Worm (Caenorhabditis elegans) whole organism, L4 larva: ENCODE measurements around the gene mcat-1.
A peak's percentile ranks its signal among the peaks of the same experiment; 100 is the strongest.

Experiments used
- F10B5.3 ChIP-seq: sonication (generic microtip); optimal IDR thresholded peaks from 2 replicates; lab custom pipeline; 2016; ENCODE audit warnings: mild to moderate bottlenecking, missing genetic modification characterization, missing compliant biosample characterization
- F26F4.8 ChIP-seq: fragments of 200-800 bp; sonication (Bioruptor generic); conservative IDR thresholded peaks from 2 replicates; pipeline ENCODE4 v1.3.6; 2022; ENCODE audit warnings: missing genetic modification characterization, missing compliant biosample characterization
- F37D6.2 ChIP-seq: sonication (generic microtip); optimal IDR thresholded peaks from 2 replicates; lab custom pipeline; 2016; ENCODE audit warnings: mild to moderate bottlenecking, missing genetic modification characterization, missing compliant biosample characterization
- F49E8.2 ChIP-seq: sonication (generic microtip); optimal IDR thresholded peaks from 2 replicates; lab custom pipeline; 2016; ENCODE audit warnings: missing compliant biosample characterization, mild to moderate bottlenecking, missing genetic modification characterization, borderline replicate concordance
- T20F7.1 ChIP-seq: fragments of 200-800 bp; sonication (Bioruptor generic); optimal IDR thresholded peaks from 2 replicates; lab custom pipeline; 2018; ENCODE audit warnings: mild to moderate bottlenecking, missing genetic modification characterization, missing compliant biosample characterization
- T26A8.4 ChIP-seq: fragments of 200-800 bp; sonication (Bioruptor generic); IDR thresholded peaks from 2 replicates; pipeline ENCODE4 v1.3.6; 2022; ENCODE audit warnings: missing genetic modification characterization, missing compliant biosample characterization
- Y48G9A.11 ChIP-seq: fragments of 200-800 bp; sonication (Bioruptor generic); IDR thresholded peaks from 2 replicates; pipeline ENCODE4 v1.3.6; 2022; ENCODE audit warnings: missing genetic modification reagents, missing genetic modification characterization, missing compliant biosample characterization
- Y5F2A.4 ChIP-seq: fragments of 200-800 bp; sonication (Bioruptor generic); optimal IDR thresholded peaks from 2 replicates; lab custom pipeline; 2018; ENCODE audit warnings: mild to moderate bottlenecking, missing genetic modification characterization, missing compliant biosample characterization
- Y75B8A.6 ChIP-seq: fragments of 200-800 bp; sonication (Bioruptor generic); IDR thresholded peaks from 2 replicates; pipeline ENCODE4 v1.3.6; 2022; ENCODE audit warnings: missing genetic modification reagents, missing genetic modification characterization, missing compliant biosample characterization
- ZK337.2 ChIP-seq: fragments of 200-800 bp; sonication (Bioruptor generic); IDR thresholded peaks from 2 replicates; pipeline ENCODE4 v1.3.6; 2022; ENCODE audit warnings: missing genetic modification reagents, missing genetic modification characterization, missing compliant biosample characterization
- aly-2 ChIP-seq: sonication (generic microtip); optimal IDR thresholded peaks from 2 replicates; lab custom pipeline; 2018; ENCODE audit warnings: missing biosample characterization, missing genetic modification characterization
- ama-1 ChIP-seq: fragments of 150-350 bp; optimal IDR thresholded peaks from 2 replicates; lab custom pipeline; 2014; ENCODE audit warnings: inconsistent platforms, mixed read lengths
- arid-1 ChIP-seq: fragments of 200-800 bp; sonication (Bioruptor generic); conservative IDR thresholded peaks from 2 replicates; pipeline ENCODE4 v1.3.6; 2022; ENCODE audit warnings: missing genetic modification reagents, missing genetic modification characterization, missing compliant biosample characterization
- ceh-44 ChIP-seq: fragments of 200-800 bp; sonication (Bioruptor generic); IDR thresholded peaks from 2 replicates; pipeline ENCODE4 v1.3.6; 2022; ENCODE audit warnings: missing genetic modification reagents, missing genetic modification characterization, missing compliant biosample characterization
- ces-1 ChIP-seq: fragments of 150-350 bp; sonication (generic microtip); optimal IDR thresholded peaks from 4 replicates; lab custom pipeline; 2014; ENCODE audit warnings: missing biosample characterization, missing genetic modification reagents, missing genetic modification characterization
- ctbp-1 ChIP-seq: fragments of 200-800 bp; sonication (Bioruptor generic); IDR thresholded peaks from 2 replicates; pipeline ENCODE4 v1.3.6; 2022; ENCODE audit warnings: missing genetic modification reagents, missing genetic modification characterization, missing compliant biosample characterization
- daf-12 ChIP-seq: fragments of 150-350 bp; optimal IDR thresholded peaks from 2 replicates; lab custom pipeline; 2014; ENCODE audit warnings: missing biosample characterization, missing genetic modification reagents, missing genetic modification characterization
- dmd-8 ChIP-seq: fragments of 200-800 bp; sonication (Bioruptor generic); IDR thresholded peaks from 2 replicates; pipeline ENCODE4 v1.3.6; 2022; ENCODE audit warnings: missing genetic modification characterization, missing compliant biosample characterization
- dpl-1 ChIP-seq: fragments of 150-350 bp; optimal IDR thresholded peaks from 2 replicates; lab custom pipeline; 2014; ENCODE audit warnings: missing biosample characterization, missing genetic modification reagents, missing genetic modification characterization
- hif-1 ChIP-seq, 2 experiments: sonication (generic microtip); optimal IDR thresholded peaks; 2 replicates each; lab custom pipeline; 2016 to 2017; ENCODE audit warnings: missing compliant biosample characterization in 2 of 2, missing genetic modification characterization in 2 of 2, missing genetic modification reagents in 2 of 2, missing genotype in 2 of 2, mild to moderate bottlenecking in 1 of 2
- hlh-30 ChIP-seq: sonication (generic microtip); optimal IDR thresholded peaks from 2 replicates; lab custom pipeline; 2017; ENCODE audit warnings: antibody characterized with exemption, mild to moderate bottlenecking, missing genetic modification characterization, missing compliant biosample characterization; ENCODE audit not compliant: insufficient read depth
- hmg-1.1 ChIP-seq: fragments of 200-800 bp; sonication (Bioruptor generic); IDR thresholded peaks from 2 replicates; pipeline ENCODE4 v1.3.6; 2022; ENCODE audit warnings: missing genetic modification reagents, missing genetic modification characterization, missing compliant biosample characterization
- jun-1 ChIP-seq: fragments of 150-350 bp; optimal IDR thresholded peaks from 2 replicates; lab custom pipeline; 2014; ENCODE audit warnings: missing biosample characterization, missing genetic modification reagents, missing genetic modification characterization
- lim-7 ChIP-seq: fragments of 200-800 bp; sonication (Bioruptor generic); IDR thresholded peaks from 2 replicates; pipeline ENCODE4 v1.3.6; 2022; ENCODE audit warnings: missing genetic modification characterization, missing compliant biosample characterization
- lin-1 ChIP-seq: fragments of 200-800 bp; sonication (Bioruptor generic); IDR thresholded peaks from 2 replicates; pipeline ENCODE4 v1.3.6; 2022; ENCODE audit warnings: missing genetic modification reagents, missing genetic modification characterization, missing compliant biosample characterization
- lin-15B ChIP-seq: fragments of 150-350 bp; sonication (generic microtip); optimal IDR thresholded peaks from 3 replicates; lab custom pipeline; 2014; ENCODE audit warnings: missing biosample characterization, missing genetic modification characterization
- lin-29 ChIP-seq: fragments of 200-800 bp; sonication (Bioruptor generic); IDR thresholded peaks from 2 replicates; pipeline ENCODE4 v1.3.6; 2022; ENCODE audit warnings: missing genetic modification reagents, missing genetic modification characterization, missing compliant biosample characterization
- lin-39 ChIP-seq: fragments of 150-350 bp; optimal IDR thresholded peaks from 2 replicates; lab custom pipeline; 2014; ENCODE audit warnings: missing biosample characterization, missing genetic modification reagents, missing genetic modification characterization
- lsy-2 ChIP-seq, 2 experiments: fragments of 150-350 bp in 1 of 2; sonication (generic microtip) in 1 of 2; optimal IDR thresholded peaks; 2 replicates each; lab custom pipeline; 2014 to 2017; ENCODE audit warnings: missing biosample characterization in 2 of 2, missing genetic modification characterization in 2 of 2
- madf-5 ChIP-seq, 2 experiments: fragments of 200-800 bp; sonication (Bioruptor generic); IDR thresholded peaks; 2 replicates each; pipeline ENCODE4 v1.3.6; 2022; ENCODE audit warnings: missing compliant biosample characterization in 2 of 2, missing genetic modification characterization in 2 of 2
- madf-9 ChIP-seq: fragments of 200-800 bp; sonication (Bioruptor generic); conservative IDR thresholded peaks from 2 replicates; pipeline ENCODE4 v1.3.6; 2022; ENCODE audit warnings: missing genetic modification reagents, missing genetic modification characterization, missing compliant biosample characterization
- mep-1 ChIP-seq: fragments of 150-350 bp; sonication (generic microtip); optimal IDR thresholded peaks from 3 replicates; lab custom pipeline; 2014; ENCODE audit warnings: missing biosample characterization, missing genetic modification characterization
- mes-2 ChIP-seq: sonication (generic microtip); optimal IDR thresholded peaks from 2 replicates; lab custom pipeline; 2016; ENCODE audit warnings: missing genotype, mild to moderate bottlenecking, missing genetic modification characterization, missing compliant biosample characterization; ENCODE audit not compliant: poor library complexity, severe bottlenecking
- mxl-2 ChIP-seq: fragments of 200-800 bp; sonication (Bioruptor generic); conservative IDR thresholded peaks from 2 replicates; pipeline ENCODE4 v1.3.6; 2022; ENCODE audit warnings: missing genetic modification reagents, missing genetic modification characterization, missing compliant biosample characterization
- nhr-41 ChIP-seq: fragments of 200-800 bp; sonication (Bioruptor generic); IDR thresholded peaks from 2 replicates; pipeline ENCODE4 v1.3.6; 2022; ENCODE audit warnings: missing genetic modification reagents, missing genetic modification characterization, missing compliant biosample characterization
- nhr-42 ChIP-seq: fragments of 200-800 bp; sonication (Bioruptor generic); IDR thresholded peaks from 2 replicates; pipeline ENCODE4 v1.3.6; 2022; ENCODE audit warnings: missing genetic modification characterization, missing compliant biosample characterization
- nhr-6 ChIP-seq: fragments of 150-350 bp; optimal IDR thresholded peaks from 2 replicates; lab custom pipeline; 2014; ENCODE audit warnings: missing biosample characterization, missing genetic modification characterization
- nhr-76 ChIP-seq: fragments of 150-350 bp; optimal IDR thresholded peaks from 2 replicates; lab custom pipeline; 2014; ENCODE audit warnings: missing biosample characterization, missing genetic modification characterization
- pha-4 ChIP-seq, 2 experiments: fragments of 150-350 bp in 1 of 2; fragments of 200-800 bp in 1 of 2; sonication (Bioruptor generic) in 1 of 2; IDR thresholded peaks in 1 of 2; optimal IDR thresholded peaks in 1 of 2; 2 replicates each; pipeline versions ENCODE4 v1.3.6 to Lab custom; 2014 to 2022; ENCODE audit warnings: missing genetic modification characterization in 2 of 2, missing genetic modification reagents in 2 of 2, missing biosample characterization in 1 of 2, missing compliant biosample characterization in 1 of 2
- php-3 ChIP-seq: fragments of 200-800 bp; sonication (Bioruptor generic); IDR thresholded peaks from 2 replicates; pipeline ENCODE4 v1.3.6; 2022; ENCODE audit warnings: missing genetic modification reagents, missing genetic modification characterization, missing compliant biosample characterization
- saeg-2 ChIP-seq: fragments of 200-800 bp; sonication (Bioruptor generic); IDR thresholded peaks from 2 replicates; pipeline ENCODE4 v1.3.6; 2022; ENCODE audit warnings: missing genetic modification reagents, missing genetic modification characterization, missing compliant biosample characterization
- sdz-12 ChIP-seq: fragments of 200-800 bp; sonication (Bioruptor generic); optimal IDR thresholded peaks from 2 replicates; lab custom pipeline; 2018; ENCODE audit warnings: mild to moderate bottlenecking, missing genetic modification characterization, missing compliant biosample characterization
- tra-1 ChIP-seq: fragments of 200-800 bp; sonication (Bioruptor generic); IDR thresholded peaks from 2 replicates; pipeline ENCODE4 v1.3.6; 2022; ENCODE audit warnings: missing genetic modification reagents, missing genetic modification characterization, missing compliant biosample characterization
- unc-39 ChIP-seq: sonication (generic microtip); optimal IDR thresholded peaks from 2 replicates; lab custom pipeline; 2017; ENCODE audit warnings: missing biosample characterization, missing genetic modification characterization
- vab-7 ChIP-seq: fragments of 200-800 bp; sonication (Bioruptor generic); IDR thresholded peaks from 2 replicates; pipeline ENCODE4 v1.3.6; 2022; ENCODE audit warnings: missing genetic modification reagents, missing genetic modification characterization, missing compliant biosample characterization
- zip-2 ChIP-seq: fragments of 150-350 bp; optimal IDR thresholded peaks from 2 replicates; lab custom pipeline; 2014; ENCODE audit warnings: missing biosample characterization, missing genetic modification characterization

The mcat-1 gene

DNA sequence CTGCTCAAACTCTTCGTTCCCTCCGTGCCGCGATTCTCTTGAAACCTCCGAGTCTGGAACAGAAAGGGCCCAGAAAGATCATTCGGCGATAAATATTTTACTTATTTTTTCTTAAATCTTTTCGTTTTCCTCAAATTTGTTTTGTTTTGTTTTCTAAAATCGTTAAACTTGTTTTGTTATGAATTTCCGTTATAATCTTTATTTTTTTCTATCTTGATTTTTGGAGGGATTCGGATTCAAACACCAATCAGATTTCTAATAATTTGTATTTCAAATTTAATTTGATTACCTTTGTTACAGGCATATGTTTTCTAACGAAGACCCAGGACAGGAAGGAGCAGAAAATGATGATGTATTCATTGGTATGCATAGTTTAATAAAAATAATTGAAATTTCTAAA, 44.0 kb downstream of the mcat-1 start, which contains the start of gene C23H3.5:
C23H3.5 (plus strand) TSS at position 301 of the 400 bp plus-strand sequence.
- no peak for TF ChIP-seq Y5F2A.4 (GFP tag; lab: Kevin White, UChicago)
- no peak for TF ChIP-seq lin-15B (tag; lab: Kevin White, UChicago)
- TF ChIP-seq nhr-76, result no peak
- TF ChIP-seq lin-1 (GFP tag; lab: Robert Waterston, UW), result no peak
- no peak for TF ChIP-seq hmg-1.1 (GFP tag; lab: Robert Waterston, UW)
- no peak for TF ChIP-seq lin-29
- TF ChIP-seq mxl-2 (GFP tag; lab: Robert Waterston, UW), result no peak
- no peak for TF ChIP-seq madf-5 (GFP tag; IDR thresholded peaks at IDR 0.05; lab: Robert Waterston, UW)
- TF ChIP-seq madf-9 (GFP tag; lab: Robert Waterston, UW), result no peak
- no peak for TF ChIP-seq nhr-41
- no peak for TF ChIP-seq saeg-2 (GFP tag; lab: Robert Waterston, UW)
- TF ChIP-seq vab-7, result no peak
- TF ChIP-seq arid-1 (GFP tag; lab: Robert Waterston, UW), result no peak
- TF ChIP-seq php-3 (GFP tag; lab: Robert Waterston, UW), result no peak
- no peak for TF ChIP-seq Y48G9A.11 (GFP tag; lab: Robert Waterston, UW)
- TF ChIP-seq mep-1, result no peak
- TF ChIP-seq hif-1 (tag; optimal IDR thresholded peaks at IDR 0.05; lab: Kevin White, UChicago), result no peak
- no peak for TF ChIP-seq F26F4.8 (GFP tag; lab: Robert Waterston, UW)
- no peak for TF ChIP-seq ces-1 (GFP tag; lab: Kevin White, UChicago)

DNA sequence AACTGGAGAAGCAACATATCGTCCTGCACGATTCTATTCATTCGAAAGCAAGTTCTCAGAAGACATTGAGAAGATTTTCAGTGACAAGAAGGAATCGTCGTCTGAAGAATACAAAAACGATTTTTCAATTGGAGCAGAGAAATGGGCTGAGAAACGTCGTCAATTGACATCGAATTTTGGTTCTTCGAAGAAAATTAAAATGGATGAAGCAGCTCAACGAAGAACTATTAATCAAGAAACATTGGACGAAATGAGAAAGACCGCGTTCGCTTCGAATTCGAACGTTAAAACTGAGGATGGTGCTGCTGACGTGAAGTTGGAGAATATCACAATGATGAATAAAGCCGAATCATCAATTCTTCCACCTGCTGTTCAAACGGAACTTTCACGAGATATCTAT, 45.2 kb downstream of the mcat-1 start, which contains the start of gene rpt-4:
rpt-4 (minus strand) TSS at position 101 of the 400 bp plus-strand sequence.
- TF ChIP-seq F10B5.3 (tag; lab: Kevin White, UChicago) (no peak), lin-39 (tag; lab: Kevin White, UChicago) (no peak), aly-2 (tag; lab: Kevin White, UChicago) (no peak)

DNA sequence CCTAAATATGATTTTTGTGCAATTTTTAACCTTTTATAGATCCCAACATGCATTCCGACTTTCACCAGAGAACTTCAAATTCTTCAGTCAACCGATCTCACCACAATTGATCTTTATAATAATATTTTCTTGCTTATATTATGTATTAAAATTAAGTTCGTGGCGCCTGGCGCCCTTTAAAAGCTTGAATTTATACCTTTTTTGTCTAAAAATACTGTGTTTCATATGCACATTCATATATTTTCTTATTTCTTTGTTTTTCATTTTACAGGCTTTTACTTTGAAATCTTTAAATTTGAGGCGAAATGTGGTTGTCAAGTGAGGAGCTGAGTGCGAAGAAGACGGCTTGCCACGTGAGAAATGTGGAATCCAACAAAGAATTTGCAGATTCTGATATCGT, 46.6 kb downstream of the mcat-1 start, which contains the start of gene rpoa-49:
rpoa-49 (plus strand) TSS at position 301 of the 400 bp plus-strand sequence.
- TF ChIP-seq ama-1 (lab: Kevin White, UChicago) (peak; percentile 4), ZK337.2 (no peak), F49E8.2 (tag; lab: Kevin White, UChicago) (no peak)

- TF ChIP-seq jun-1 (tag; lab: Kevin White, UChicago), result no peak
- peak; percentile 34 for TF ChIP-seq hlh-30 (tag; lab: Kevin White, UChicago)
- no peak for TF ChIP-seq Y75B8A.6 (GFP tag; lab: Robert Waterston, UW)
- TF ChIP-seq tra-1 (GFP tag; lab: Robert Waterston, UW), result no peak
- no peak for TF ChIP-seq F37D6.2 (tag; lab: Kevin White, UChicago)
- peak; percentile 63 for TF ChIP-seq T20F7.1 (GFP tag; lab: Kevin White, UChicago)
- no peak for TF ChIP-seq ctbp-1 (GFP tag; lab: Robert Waterston, UW)
- TF ChIP-seq pha-4 (GFP tag; IDR thresholded peaks at IDR 0.05; lab: Robert Waterston, UW), result no peak
- no peak for TF ChIP-seq pha-4 (tag; optimal IDR thresholded peaks at IDR 0.05; lab: Kevin White, UChicago)
- no peak for TF ChIP-seq sdz-12
- TF ChIP-seq T26A8.4 (GFP tag; lab: Robert Waterston, UW), result no peak
- TF ChIP-seq saeg-2 (GFP tag; lab: Robert Waterston, UW), result no peak
- peak; percentile 84 for TF ChIP-seq mes-2 (tag; lab: Kevin White, UChicago)
- TF ChIP-seq dpl-1 (GFP tag; lab: Kevin White, UChicago), result peak; percentile 66
- TF ChIP-seq nhr-42 (GFP tag; lab: Robert Waterston, UW), result no peak
- no peak for TF ChIP-seq unc-39 (tag; lab: Kevin White, UChicago)
- no peak for TF ChIP-seq Y48G9A.11 (GFP tag; lab: Robert Waterston, UW)
- peak in 1 of 2 experiments; percentile 83 for TF ChIP-seq lsy-2 (tag; optimal IDR thresholded peaks at IDR 0.05; lab: Kevin White, UChicago)
- no peak for TF ChIP-seq mxl-2 (GFP tag; lab: Robert Waterston, UW)
- no peak for TF ChIP-seq daf-12 (tag; lab: Kevin White, UChicago)
- no peak for TF ChIP-seq ceh-44
- no peak for TF ChIP-seq dmd-8 (GFP tag; lab: Robert Waterston, UW)
- no peak for TF ChIP-seq lim-7 (GFP tag; lab: Robert Waterston, UW)
- TF ChIP-seq mep-1, result peak; percentile 47
- no peak for TF ChIP-seq zip-2 (tag; lab: Kevin White, UChicago)
- TF ChIP-seq nhr-6 (tag; lab: Kevin White, UChicago), result no peak
These were observed 47.7 kb downstream of the mcat-1 start, which contains the start of gene nfyc-1 for ce11 chrII:43640-44039. nfyc-1 (plus strand) TSS chrII:43907.
